Worm (Caenorhabditis elegans): ENCODE results near the gene K01D12.10.

ce11 chrV:12449902-12450301, 43.9 kb downstream of the K01D12.10 start, which contains the start of gene C54D10.10:
- no peak for TF ChIP-seq fkh-10 (GFP tag; optimal IDR thresholded peaks at IDR 0.05)
- TF ChIP-seq fkh-6 (tag; optimal IDR thresholded peaks at IDR 0.05) = no peak
- TF ChIP-seq unc-86 (tag; optimal IDR thresholded peaks at IDR 0.05) = no peak
- TF ChIP-seq dve-1 (tag; optimal IDR thresholded peaks at IDR 0.05) = no peak
- TF ChIP-seq lim-6 (tag; optimal IDR thresholded peaks at IDR 0.05) = no peak
- no peak for TF ChIP-seq ref-2 (tag; optimal IDR thresholded peaks at IDR 0.05)
- TF ChIP-seq ceh-22 (tag; optimal IDR thresholded peaks at IDR 0.05) = no peak
- TF ChIP-seq elt-2 (tag; optimal IDR thresholded peaks at IDR 0.05) = no peak
- TF ChIP-seq ama-1 (optimal IDR thresholded peaks at IDR 0.05) = no peak
- no peak for TF ChIP-seq unc-55 (GFP tag; optimal IDR thresholded peaks at IDR 0.05)
